Worm (Caenorhabditis elegans): ENCODE results near the gene cas-1.

DNA sequence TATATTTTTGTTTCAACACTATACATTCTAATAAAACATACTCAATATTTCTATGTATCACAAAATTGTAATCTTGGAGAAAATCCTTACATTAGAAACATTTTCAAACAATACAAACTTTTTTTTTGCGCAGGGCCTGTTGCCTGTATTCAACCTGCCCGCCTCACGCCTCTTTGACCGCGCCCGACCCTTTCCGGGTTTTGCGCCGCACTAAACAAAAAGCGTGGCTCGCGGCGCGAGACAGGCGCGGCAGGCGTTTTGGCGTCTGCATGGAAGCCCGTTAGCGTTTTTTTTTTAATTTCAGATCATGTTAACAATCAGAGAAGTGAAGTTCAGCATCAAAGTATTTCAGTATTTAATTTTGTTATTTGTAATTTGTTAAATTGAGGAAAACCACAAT, 29.5 kb upstream of the cas-1 start:
- TF ChIP-seq pqm-1 (tag; optimal IDR thresholded peaks at IDR 0.05) (no peak), efl-1 (optimal IDR thresholded peaks at IDR 0.05) (no peak), efl-1 (GFP tag; optimal IDR thresholded peaks at IDR 0.05 in 1 of 2) (no peak), tbx-2 (tag; optimal IDR thresholded peaks at IDR 0.05) (no peak), nhr-28 (tag; optimal IDR thresholded peaks at IDR 0.05) (no peak)
